Fruit fly (Drosophila melanogaster): ENCODE results near the gene rngo.

DNA sequence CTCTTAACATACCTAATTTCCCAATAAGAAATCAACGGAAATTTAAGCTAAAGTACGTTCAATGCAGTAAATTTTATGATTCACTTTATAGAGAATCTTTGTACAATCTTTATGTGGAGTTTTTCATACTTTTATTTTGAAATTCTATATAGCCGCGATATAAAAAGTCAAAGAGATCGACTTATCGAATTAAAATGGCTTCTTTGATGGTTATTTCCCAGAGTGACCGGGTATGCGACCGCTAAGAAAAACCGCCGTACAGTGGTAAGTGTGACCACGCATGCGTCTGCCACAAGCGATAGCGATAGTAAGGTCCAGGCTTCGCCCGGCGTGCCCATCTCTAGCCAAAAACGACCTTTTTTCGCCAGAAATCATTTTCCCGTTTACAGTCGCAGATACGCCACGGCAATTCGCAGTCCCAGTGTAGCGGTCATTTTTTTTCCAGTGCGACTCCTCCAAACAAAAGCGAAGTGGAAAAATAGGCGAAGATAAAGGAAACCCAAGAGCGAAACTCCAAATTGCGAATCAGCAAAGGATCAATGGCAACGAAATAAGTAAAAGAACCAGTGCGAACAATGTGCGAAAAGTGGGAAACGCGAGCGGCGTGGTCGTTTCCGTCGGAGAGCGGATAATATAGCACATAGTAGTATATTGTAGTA lies 18.6 kb upstream of the rngo start, which contains the start of gene hang:
- TF ChIP-seq CG8478 (optimal IDR thresholded peaks at IDR 0.05) (no peak), CTCF (optimal IDR thresholded peaks at IDR 0.05) (peak in 1 of 2 experiments; percentile 25)
